Worm (Caenorhabditis elegans) whole organism, L4/young adult: ENCODE data around the gene K10F12.7.

Source experiments
- dao-5 ChIP-seq: sonication (generic microtip); optimal IDR thresholded peaks from 2 replicates; lab custom pipeline; 2016; ENCODE audit warnings: missing genotype, missing genetic modification characterization, moderate library complexity, missing compliant biosample characterization
- him-1 ChIP-seq: sonication (generic microtip); optimal IDR thresholded peaks from 2 replicates; lab custom pipeline; 2016; ENCODE audit warnings: missing genotype, missing genetic modification reagents, missing genetic modification characterization, missing compliant biosample characterization

- TF ChIP-seq him-1 (tag; lab: Kevin White, UChicago) (no peak), dao-5 (tag; lab: Kevin White, UChicago) (no peak)
Measured at ce11 chrIII:381198-381597, 1.2 kb downstream of the K10F12.7 start, which contains the start of gene gsto-3.
